Worm (Caenorhabditis elegans) whole organism, L2 larva: ENCODE measurements around the gene ugt-38.

Experiments used
- C34F6.9 ChIP-seq: fragments of 150-350 bp; optimal IDR thresholded peaks from 2 replicates; lab custom pipeline; 2014; ENCODE audit warnings: missing biosample characterization, missing genetic modification characterization
- F13H6.1 ChIP-seq: sonication (generic microtip); optimal IDR thresholded peaks from 2 replicates; lab custom pipeline; 2016; ENCODE audit warnings: missing genetic modification characterization, missing compliant biosample characterization
- R02D3.7 ChIP-seq: fragments of 150-350 bp; optimal IDR thresholded peaks from 2 replicates; lab custom pipeline; 2014; ENCODE audit warnings: missing biosample characterization, missing genetic modification characterization
- Y55F3AM.14 ChIP-seq: fragments of 200-800 bp; sonication (Bioruptor generic); optimal IDR thresholded peaks from 2 replicates; lab custom pipeline; 2018; ENCODE audit warnings: mild to moderate bottlenecking, missing genetic modification characterization, missing compliant biosample characterization
- ZK546.5 ChIP-seq: sonication (generic microtip); optimal IDR thresholded peaks from 2 replicates; lab custom pipeline; 2017; ENCODE audit warnings: missing biosample characterization, missing genetic modification characterization
- alr-1 ChIP-seq: fragments of 150-350 bp; optimal IDR thresholded peaks from 2 replicates; lab custom pipeline; 2014; ENCODE audit warnings: missing biosample characterization, missing genetic modification characterization
- aly-2 ChIP-seq: fragments of 150-350 bp; optimal IDR thresholded peaks from 2 replicates; lab custom pipeline; 2014; ENCODE audit warnings: missing biosample characterization, missing genetic modification characterization
- crh-2 ChIP-seq: sonication (generic microtip); optimal IDR thresholded peaks from 2 replicates; lab custom pipeline; 2017; ENCODE audit warnings: missing biosample characterization, missing genetic modification characterization
- dmd-4 ChIP-seq: sonication (generic microtip); optimal IDR thresholded peaks from 2 replicates; lab custom pipeline; 2017; ENCODE audit warnings: missing biosample characterization, missing genetic modification characterization
- fos-1 ChIP-seq: fragments of 150-350 bp; optimal IDR thresholded peaks from 2 replicates; lab custom pipeline; 2014; ENCODE audit warnings: missing biosample characterization, missing genetic modification characterization
- lin-11 ChIP-seq: fragments of 150-350 bp; sonication (generic microtip); optimal IDR thresholded peaks from 2 replicates; lab custom pipeline; 2014; ENCODE audit warnings: missing biosample characterization, missing genetic modification characterization, inconsistent platforms, mixed read lengths
- lin-13 ChIP-seq: fragments of 150-350 bp; optimal IDR thresholded peaks from 2 replicates; lab custom pipeline; 2014; ENCODE audit warnings: missing biosample characterization, missing genetic modification reagents, missing genetic modification characterization
- lsy-2 ChIP-seq, 2 experiments: fragments of 150-350 bp in 1 of 2; sonication (generic microtip) in 1 of 2; optimal IDR thresholded peaks; 2 replicates each; lab custom pipeline; 2014 to 2017; ENCODE audit warnings: missing biosample characterization in 2 of 2, missing genetic modification characterization in 2 of 2
- mbf-1 ChIP-seq: sonication (generic microtip); optimal IDR thresholded peaks from 2 replicates; lab custom pipeline; 2017; ENCODE audit warnings: missing biosample characterization, missing genetic modification characterization
- mdl-1 ChIP-seq, 2 experiments: fragments of 150-350 bp in 1 of 2; sonication (generic microtip) in 1 of 2; optimal IDR thresholded peaks; 2 replicates each; lab custom pipeline; 2017; ENCODE audit warnings: missing biosample characterization in 2 of 2, missing genetic modification characterization in 2 of 2
- nhr-10 ChIP-seq: sonication (generic microtip); optimal IDR thresholded peaks from 2 replicates; lab custom pipeline; 2017; ENCODE audit warnings: missing biosample characterization, missing genetic modification characterization
- nhr-11 ChIP-seq: fragments of 150-350 bp; optimal IDR thresholded peaks from 2 replicates; lab custom pipeline; 2014; ENCODE audit warnings: missing biosample characterization, missing genetic modification characterization
- nhr-12 ChIP-seq: fragments of 150-350 bp; optimal IDR thresholded peaks from 2 replicates; lab custom pipeline; 2014; ENCODE audit warnings: missing biosample characterization, missing genetic modification characterization
- nhr-129 ChIP-seq: fragments of 150-350 bp; optimal IDR thresholded peaks from 2 replicates; lab custom pipeline; 2014; ENCODE audit warnings: missing biosample characterization, missing genetic modification characterization
- nhr-25 ChIP-seq: fragments of 150-350 bp; sonication (generic microtip); optimal IDR thresholded peaks from 3 replicates; lab custom pipeline; 2014; ENCODE audit warnings: missing biosample characterization, missing genetic modification characterization
- nhr-6 ChIP-seq: fragments of 150-350 bp; optimal IDR thresholded peaks from 2 replicates; lab custom pipeline; 2014; ENCODE audit warnings: missing biosample characterization, missing genetic modification characterization
- nhr-77 ChIP-seq: fragments of 150-350 bp; optimal IDR thresholded peaks from 2 replicates; lab custom pipeline; 2014; ENCODE audit warnings: missing biosample characterization, missing genetic modification characterization
- peb-1 ChIP-seq: fragments of 150-350 bp; optimal IDR thresholded peaks from 2 replicates; lab custom pipeline; 2014; ENCODE audit warnings: missing biosample characterization, missing genetic modification characterization
- sem-4 ChIP-seq: fragments of 150-350 bp; optimal IDR thresholded peaks from 2 replicates; lab custom pipeline; 2014; ENCODE audit warnings: missing biosample characterization, missing genetic modification reagents, missing genetic modification characterization
- sma-3 ChIP-seq: sonication (generic microtip); optimal IDR thresholded peaks from 2 replicates; lab custom pipeline; 2016; ENCODE audit warnings: missing genetic modification reagents, missing genetic modification characterization, missing compliant biosample characterization
- sma-9 ChIP-seq, 2 experiments: fragments of 150-350 bp in 1 of 2; sonication (generic microtip) in 1 of 2; optimal IDR thresholded peaks; 2 replicates each; lab custom pipeline; 2014 to 2016; ENCODE audit warnings: missing genetic modification characterization in 2 of 2, mild to moderate bottlenecking in 1 of 2, missing biosample characterization in 1 of 2, missing compliant biosample characterization in 1 of 2, missing genetic modification reagents in 1 of 2, moderate library complexity in 1 of 2
- snpc-4 ChIP-seq: fragments of 150-350 bp; optimal IDR thresholded peaks from 2 replicates; lab custom pipeline; 2014; ENCODE audit warnings: missing biosample characterization, missing genetic modification characterization
- unc-39 ChIP-seq: fragments of 150-350 bp; optimal IDR thresholded peaks from 2 replicates; lab custom pipeline; 2014; ENCODE audit warnings: missing biosample characterization, missing genetic modification characterization
- unc-62 ChIP-seq: fragments of 150-350 bp; optimal IDR thresholded peaks from 2 replicates; lab custom pipeline; 2014; ENCODE audit warnings: missing biosample characterization, missing genetic modification reagents, missing genetic modification characterization
- zag-1 ChIP-seq: fragments of 150-350 bp; optimal IDR thresholded peaks from 2 replicates; lab custom pipeline; 2014; ENCODE audit warnings: missing biosample characterization, missing genetic modification characterization
- ztf-11 ChIP-seq: sonication (generic microtip); optimal IDR thresholded peaks from 2 replicates; lab custom pipeline; 2017; ENCODE audit warnings: missing biosample characterization, missing genetic modification characterization

ugt-38 gene

ce11 chrV:7140368-7140767 lies 6.9 kb downstream of the ugt-38 start:
- TF ChIP-seq mdl-1 (tag; optimal IDR thresholded peaks at IDR 0.05; lab: Kevin White, UChicago) (no peak), sem-4 (tag; lab: Kevin White, UChicago) (no peak), crh-2 (no peak), zag-1 (tag; lab: Kevin White, UChicago) (no peak), dmd-4 (tag; lab: Kevin White, UChicago) (no peak), nhr-129 (tag; lab: Kevin White, UChicago) (no peak), sma-9 (GFP tag; optimal IDR thresholded peaks at IDR 0.05; lab: Kevin White, UChicago) (peak; percentile 24), sma-9 (tag; optimal IDR thresholded peaks at IDR 0.05; lab: Kevin White, UChicago) (no peak)

ce11 chrV:7138320-7138719 lies 8.9 kb downstream of the ugt-38 start, which contains the start of gene str-112:
Gene str-112, minus strand, starts transcription at chrV:7138420.
- TF ChIP-seq nhr-77 (tag; lab: Kevin White, UChicago), result no peak
- no peak for TF ChIP-seq C34F6.9 (tag; lab: Kevin White, UChicago)
- TF ChIP-seq lin-11, result no peak
- TF ChIP-seq sma-3 (GFP tag; lab: Kevin White, UChicago), result no peak
- no peak for TF ChIP-seq nhr-10 (tag; lab: Kevin White, UChicago)
- no peak for TF ChIP-seq lin-13 (GFP tag; lab: Kevin White, UChicago)
- no peak for TF ChIP-seq snpc-4 (tag; lab: Kevin White, UChicago)
- TF ChIP-seq ztf-11, result no peak
- no peak for TF ChIP-seq fos-1 (tag; lab: Kevin White, UChicago)
- TF ChIP-seq unc-62 (GFP tag; lab: Kevin White, UChicago), result no peak
- TF ChIP-seq alr-1 (tag; lab: Kevin White, UChicago), result no peak
- TF ChIP-seq R02D3.7, result no peak
- TF ChIP-seq mdl-1 (tag; optimal IDR thresholded peaks at IDR 0.05; lab: Kevin White, UChicago), result no peak
- TF ChIP-seq F13H6.1 (tag; lab: Kevin White, UChicago), result no peak
- TF ChIP-seq zag-1 (tag; lab: Kevin White, UChicago), result no peak

ce11 chrV:7136859-7137258 lies 10.4 kb downstream of the ugt-38 start:
- TF ChIP-seq ztf-11 (no peak), aly-2 (tag; lab: Kevin White, UChicago) (no peak), nhr-10 (tag; lab: Kevin White, UChicago) (no peak), lsy-2 (tag; optimal IDR thresholded peaks at IDR 0.05; lab: Kevin White, UChicago) (no peak), zag-1 (tag; lab: Kevin White, UChicago) (no peak), mbf-1 (tag; lab: Kevin White, UChicago) (no peak), nhr-12 (tag; lab: Kevin White, UChicago) (no peak), Y55F3AM.14 (GFP tag; lab: Kevin White, UChicago) (no peak)
- TF ChIP-seq, all 48 proteins: peak for 0

- TF ChIP-seq nhr-25 (tag; lab: Kevin White, UChicago), result no peak
- no peak for TF ChIP-seq peb-1
- TF ChIP-seq nhr-6 (tag; lab: Kevin White, UChicago), result no peak
- TF ChIP-seq unc-39 (tag; lab: Kevin White, UChicago), result no peak
- TF ChIP-seq nhr-12 (tag; lab: Kevin White, UChicago), result no peak
- TF ChIP-seq, all 48 proteins: peak for 0
These were observed 13.3 kb downstream of the ugt-38 start, which contains the start of gene F10D2.16 for ce11 chrV:7133963-7134362. Gene F10D2.16, plus strand, starts transcription at chrV:7134263.

DNA sequence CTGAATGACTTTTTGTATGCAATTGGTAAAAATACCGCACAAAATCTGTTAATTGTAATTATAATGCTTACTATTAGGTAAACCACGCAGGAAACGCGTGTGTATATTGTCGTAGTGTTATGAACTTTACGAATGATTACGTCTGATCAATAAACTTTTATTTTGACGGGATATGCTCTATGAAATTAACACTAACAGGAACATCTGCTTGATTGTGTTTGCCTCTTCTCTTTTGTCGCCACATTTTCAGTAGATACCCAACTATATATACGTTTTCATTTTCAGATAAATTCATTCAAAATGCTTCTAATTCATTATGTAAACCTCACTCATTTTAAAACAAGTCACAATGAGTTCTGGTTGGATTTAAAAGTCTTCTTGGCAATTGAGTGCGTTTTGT lies 15.0 kb downstream of the ugt-38 start, which contains the start of gene sre-10:
Gene sre-10 (plus strand): TSS at position 301 of the 400 bp plus-strand sequence.
- TF ChIP-seq nhr-129 (tag; lab: Kevin White, UChicago) (no peak), fos-1 (tag; lab: Kevin White, UChicago) (no peak), nhr-12 (tag; lab: Kevin White, UChicago) (no peak), nhr-77 (tag; lab: Kevin White, UChicago) (no peak)
- TF ChIP-seq, all 48 proteins: peak for 0

DNA sequence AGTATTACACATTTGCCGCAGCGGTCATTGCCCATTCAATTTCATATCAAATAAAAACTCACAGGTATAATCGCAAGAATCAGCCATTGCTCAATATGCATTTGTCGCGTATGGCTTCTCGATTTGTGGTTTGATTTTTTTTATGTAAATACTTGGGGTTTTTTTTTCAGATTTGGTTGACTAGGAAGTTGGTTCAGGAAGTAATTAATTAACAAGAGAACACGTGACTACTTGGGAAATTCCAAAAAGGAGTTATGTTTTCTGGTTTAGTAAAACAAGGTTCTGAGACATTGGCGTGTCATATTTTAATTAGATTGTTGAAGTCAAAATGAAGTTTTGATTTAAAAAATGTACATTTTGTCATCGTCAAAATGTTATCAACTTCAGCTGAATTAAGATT lies 16.3 kb downstream of the ugt-38 start, which contains the start of gene srx-36:
Gene srx-36 (minus strand): TSS at position 101 of the 400 bp plus-strand sequence.
- TF ChIP-seq C34F6.9 (tag; lab: Kevin White, UChicago) (no peak), ZK546.5 (tag; lab: Kevin White, UChicago) (no peak), lin-13 (GFP tag; lab: Kevin White, UChicago) (no peak), nhr-11 (tag; lab: Kevin White, UChicago) (no peak), nhr-10 (tag; lab: Kevin White, UChicago) (no peak), nhr-6 (tag; lab: Kevin White, UChicago) (no peak)
